Fruit fly (Drosophila melanogaster): ENCODE results near the gene CG11983.

CG11983 gene

dm6 chr3R:9008202-9008601, at the start of gene CG11983 (continued):
- TF ChIP-seq psq (GFP tag; optimal IDR thresholded peaks at IDR 0.05) = no peak
- no peak for TF ChIP-seq Meics (GFP tag; optimal IDR thresholded peaks at IDR 0.05)
- TF ChIP-seq CG4360 (GFP tag; IDR thresholded peaks at IDR 0.05) = no peak
- TF ChIP-seq pzg (GFP tag; optimal IDR thresholded peaks at IDR 0.05) = peak; percentile 83
- TF ChIP-seq gt (GFP tag; IDR thresholded peaks at IDR 0.05) = no peak
- TF ChIP-seq dimm (GFP tag; IDR thresholded peaks at IDR 0.05) = no peak
- TF ChIP-seq gfzf (GFP tag; optimal IDR thresholded peaks at IDR 0.05) = peak; percentile 81
- peak; percentile 61 for TF ChIP-seq MBD-R2 (GFP tag; IDR thresholded peaks at IDR 0.05)
- no peak for TF ChIP-seq CG17802 (tag; optimal IDR thresholded peaks at IDR 0.05)
- TF ChIP-seq CG1602 (GFP tag; optimal IDR thresholded peaks at IDR 0.05) = no peak
- TF ChIP-seq CG17186 (GFP tag; optimal IDR thresholded peaks at IDR 0.05) = no peak
- TF ChIP-seq Gug (GFP tag; IDR thresholded peaks at IDR 0.05) = no peak
- TF ChIP-seq CG2116 (GFP tag; optimal IDR thresholded peaks at IDR 0.05) = peak; percentile 31
- no peak for TF ChIP-seq Dip3 (GFP tag; optimal IDR thresholded peaks at IDR 0.05)
- TF ChIP-seq CoRest (tag; optimal IDR thresholded peaks at IDR 0.05) = peak; percentile 48
- TF ChIP-seq grn (GFP tag; optimal IDR thresholded peaks at IDR 0.05) = no peak
- TF ChIP-seq CG11504 (tag; optimal IDR thresholded peaks at IDR 0.05) = no peak
- TF ChIP-seq Pdp1 (GFP tag; optimal IDR thresholded peaks at IDR 0.05) = peak in 1 of 2 experiments; percentile 6
- no peak for TF ChIP-seq Neu2 (GFP tag; optimal IDR thresholded peaks at IDR 0.05; ENCODE audit: borderline replicate concordance)
- no peak for TF ChIP-seq Rfx (GFP tag; IDR thresholded peaks at IDR 0.05)
- TF ChIP-seq amos (GFP tag; IDR thresholded peaks at IDR 0.05; ENCODE audit: partially characterized antibody) = no peak
- no peak for TF ChIP-seq D19B (GFP tag; optimal IDR thresholded peaks at IDR 0.05)
- TF ChIP-seq Med (GFP tag) = peak; percentile 53
- peak; percentile 41 for TF ChIP-seq stwl (tag; optimal IDR thresholded peaks at IDR 0.05)
- TF ChIP-seq schlank (tag; optimal IDR thresholded peaks at IDR 0.05) = no peak
- TF ChIP-seq Vsx1 (GFP tag; optimal IDR thresholded peaks at IDR 0.05) = no peak
- no peak for TF ChIP-seq CG12236 (GFP tag; optimal IDR thresholded peaks at IDR 0.05)
- TF ChIP-seq HmgD (GFP tag; optimal IDR thresholded peaks at IDR 0.05) = no peak
- peak; percentile 18 for TF ChIP-seq MESR4 (GFP tag; optimal IDR thresholded peaks at IDR 0.05)
- TF ChIP-seq trem (tag; optimal IDR thresholded peaks at IDR 0.05) = peak; percentile 73
- TF ChIP-seq Ets97D (GFP tag; optimal IDR thresholded peaks at IDR 0.05) = peak; percentile 73
- TF ChIP-seq CG6683 (GFP tag; optimal IDR thresholded peaks at IDR 0.05) = no peak
- no peak for TF ChIP-seq Bdp1 (GFP tag; optimal IDR thresholded peaks at IDR 0.05)
- TF ChIP-seq CG2889 (GFP tag; IDR thresholded peaks at IDR 0.05) = no peak
- TF ChIP-seq CG1832 (GFP tag; optimal IDR thresholded peaks at IDR 0.05) = no peak
- peak; percentile 42; the same call in 1 of the 2 replicates for TF ChIP-seq CG3847 (GFP tag; IDR thresholded peaks at IDR 0.05)
- no peak for TF ChIP-seq CG15696 (tag; optimal IDR thresholded peaks at IDR 0.05)
- TF ChIP-seq CG18764 (GFP tag; optimal IDR thresholded peaks at IDR 0.05) = no peak
- peak; percentile 24 for TF ChIP-seq CG12155 (GFP tag; optimal IDR thresholded peaks at IDR 0.05)
- no peak for TF ChIP-seq nerfin-1 (tag; optimal IDR thresholded peaks at IDR 0.05)
- TF ChIP-seq CG17829 (tag; optimal IDR thresholded peaks at IDR 0.05) = no peak

- TF ChIP-seq chinmo (GFP tag; IDR thresholded peaks at IDR 0.05; ENCODE audit: partially characterized antibody) (0 out of 4 replicates have a peak, but pooled peaks have one; percentile 14), CG1529 (GFP tag; optimal IDR thresholded peaks at IDR 0.05) (no peak), cg (GFP tag; optimal IDR thresholded peaks at IDR 0.05) (peak; percentile 17), vvl (GFP tag; IDR thresholded peaks at IDR 0.05) (peak; percentile 54; the same call in 1 of the 2 replicates), Ets65A (GFP tag) (peak; percentile 22), abd-A (tag; optimal IDR thresholded peaks at IDR 0.05) (peak; percentile 4)
These were observed 49.0 kb upstream of the CG11983 start for dm6 chr3R:8959153-8959552.

All from whole organism, embryonic.